Worm (Caenorhabditis elegans): ENCODE results near the gene F01D5.2.

Gene F01D5.2

DNA sequence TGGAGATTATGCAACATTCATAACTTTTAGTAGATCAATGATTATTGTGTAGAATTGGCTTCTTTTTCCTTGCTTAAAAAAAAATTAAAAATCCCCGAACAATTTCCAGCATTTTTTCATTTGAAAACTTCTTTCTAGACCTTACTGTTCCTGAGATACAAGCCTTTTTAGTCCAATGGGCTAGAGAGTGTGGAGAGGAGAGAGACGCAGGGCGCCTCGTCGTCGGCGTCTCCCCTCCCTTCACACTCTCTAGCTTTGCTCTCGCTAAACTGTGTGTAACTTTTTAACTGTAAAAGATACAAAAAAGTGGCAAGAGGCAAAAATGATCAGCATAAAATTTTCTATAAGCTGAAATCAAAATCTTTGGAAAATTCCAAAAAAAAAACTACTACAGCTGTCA is 6.3 kb upstream of the F01D5.2 start:
- TF ChIP-seq pha-4 (tag; optimal IDR thresholded peaks at IDR 0.05) (no peak), nhr-67 (tag; optimal IDR thresholded peaks at IDR 0.05) (no peak), eor-1 (tag; optimal IDR thresholded peaks at IDR 0.05) (no peak), ztf-4 (tag; optimal IDR thresholded peaks at IDR 0.05) (no peak), nhr-28 (tag; optimal IDR thresholded peaks at IDR 0.05) (no peak), elt-3 (tag; optimal IDR thresholded peaks at IDR 0.05) (no peak), fos-1 (tag; optimal IDR thresholded peaks at IDR 0.05) (no peak), aly-2 (tag; optimal IDR thresholded peaks at IDR 0.05) (no peak), ama-1 (optimal IDR thresholded peaks at IDR 0.05) (no peak), lsy-12 (tag; optimal IDR thresholded peaks at IDR 0.05) (no peak), nfya-1 (tag; optimal IDR thresholded peaks at IDR 0.05; ENCODE audit: insufficient read depth) (no peak), nhr-77 (tag; optimal IDR thresholded peaks at IDR 0.05) (no peak)

DNA sequence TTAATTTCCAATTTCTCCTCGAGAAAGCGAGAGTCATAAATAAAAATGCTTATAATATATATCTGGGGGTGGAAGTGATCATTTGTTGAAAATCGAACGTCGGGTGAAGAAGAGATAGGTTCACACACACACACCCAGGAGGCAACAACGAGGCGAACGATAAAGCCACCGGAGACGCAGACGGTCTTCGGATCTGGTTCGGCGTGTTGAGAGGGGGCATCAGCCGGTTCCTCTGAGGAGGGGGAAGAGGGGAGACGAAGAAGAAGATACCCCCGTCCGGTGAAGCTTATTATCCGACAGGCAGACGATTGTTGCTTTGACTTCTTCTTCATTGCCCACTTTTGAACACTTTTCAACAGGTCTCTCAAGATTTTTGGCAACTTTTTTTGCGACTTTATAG is 5.9 kb upstream of the F01D5.2 start:
- TF ChIP-seq nhr-43 (tag; optimal IDR thresholded peaks at IDR 0.05; ENCODE audit: poor library complexity, severe bottlenecking) (peak; percentile 56), unc-39 (tag; optimal IDR thresholded peaks at IDR 0.05) (no peak), nhr-67 (tag; optimal IDR thresholded peaks at IDR 0.05) (no peak), fkh-2 (tag; optimal IDR thresholded peaks at IDR 0.05) (no peak)

DNA sequence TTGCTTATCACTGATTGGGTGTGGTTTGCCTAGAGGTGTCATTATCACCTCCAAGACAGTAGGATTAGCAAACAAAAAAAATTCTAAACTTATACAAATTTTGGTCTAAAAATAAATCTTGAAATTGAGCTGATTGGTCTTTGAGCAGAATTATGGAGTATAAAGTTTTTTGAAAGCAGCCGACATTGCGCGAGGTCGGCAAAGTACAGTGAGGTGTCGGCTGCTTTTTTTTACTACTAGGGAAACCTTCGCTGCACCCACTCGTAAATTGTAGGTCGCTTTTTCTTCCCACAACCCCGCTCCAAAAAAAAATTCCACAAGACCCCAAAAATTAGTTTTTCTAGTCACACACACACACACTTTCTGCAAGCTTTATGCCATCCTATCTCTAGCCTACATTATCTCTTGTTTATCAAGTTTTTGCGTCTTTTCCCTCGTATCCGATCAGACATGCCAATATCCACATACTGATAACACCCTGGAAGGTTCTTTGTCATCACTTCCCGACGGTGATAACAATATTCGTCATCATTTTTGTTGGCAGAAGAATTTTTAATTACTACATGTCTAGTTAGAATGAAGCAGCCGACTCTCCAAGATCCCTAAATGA is 5.1 kb upstream of the F01D5.2 start:
- TF ChIP-seq elt-2 (tag; optimal IDR thresholded peaks at IDR 0.05) (peak; percentile 26), sea-2 (GFP tag; optimal IDR thresholded peaks at IDR 0.05) (no peak), egl-5 (tag; optimal IDR thresholded peaks at IDR 0.05) (no peak), fkh-10 (GFP tag; optimal IDR thresholded peaks at IDR 0.05) (no peak), nhr-12 (tag; optimal IDR thresholded peaks at IDR 0.05) (no peak), elt-1 (tag; optimal IDR thresholded peaks at IDR 0.05) (no peak), elt-3 (tag; optimal IDR thresholded peaks at IDR 0.05) (no peak), fkh-2 (tag; optimal IDR thresholded peaks at IDR 0.05) (no peak), snpc-4 (tag; optimal IDR thresholded peaks at IDR 0.05) (peak; percentile 35), lin-15B (tag; optimal IDR thresholded peaks at IDR 0.05) (no peak), ZK546.5 (tag; optimal IDR thresholded peaks at IDR 0.05) (no peak)

DNA sequence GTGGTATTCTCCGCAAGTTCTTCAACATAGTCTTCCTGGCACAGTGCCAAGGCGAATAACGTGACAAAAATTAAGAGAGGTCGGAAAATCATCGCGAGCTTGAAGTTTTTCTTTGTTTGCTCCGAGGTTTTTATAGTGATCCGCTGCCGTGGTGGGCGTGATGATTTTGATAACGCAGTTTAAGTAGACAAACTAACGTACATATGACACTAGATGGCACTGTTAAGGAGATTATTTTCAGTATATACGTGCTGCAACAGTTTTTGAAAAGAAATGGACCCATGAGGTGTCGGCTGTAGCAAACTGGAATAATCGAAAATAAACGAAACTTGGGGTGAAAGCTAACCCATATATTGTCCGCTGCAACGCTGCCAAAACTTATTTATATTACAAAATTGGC is 3.3 kb upstream of the F01D5.2 start, which contains the start of gene F01D5.5:
Gene F01D5.5 (minus strand): TSS at position 101 of the 400 bp plus-strand sequence.
- TF ChIP-seq nhr-25 (tag; optimal IDR thresholded peaks at IDR 0.05) (no peak), elt-2 (tag; optimal IDR thresholded peaks at IDR 0.05) (peak; percentile 34)

DNA sequence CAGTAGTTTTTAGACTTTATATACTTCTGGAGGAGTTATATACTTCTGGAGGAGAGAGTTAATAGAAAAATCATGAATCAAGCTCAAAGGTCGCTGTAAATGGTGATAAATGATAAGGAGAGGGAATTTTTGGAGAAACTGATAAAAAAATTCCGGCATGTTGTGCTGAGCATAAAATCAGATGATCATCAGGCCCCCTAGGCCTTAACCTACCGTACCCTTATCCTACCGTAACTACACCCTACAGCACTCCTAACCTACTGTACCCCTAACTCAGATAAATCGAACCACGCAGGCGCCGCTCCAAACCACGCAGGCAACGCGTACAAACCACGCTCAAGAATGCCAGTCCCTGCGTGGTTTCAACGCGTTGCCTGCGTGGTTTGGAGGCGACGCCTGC is 1.2 kb upstream of the F01D5.2 start, which contains the start of gene F01D5.3:
Gene F01D5.3 (minus strand): TSS at position 101 of the 400 bp plus-strand sequence.
- TF ChIP-seq elt-2 (tag; optimal IDR thresholded peaks at IDR 0.05) = peak; percentile 42

DNA sequence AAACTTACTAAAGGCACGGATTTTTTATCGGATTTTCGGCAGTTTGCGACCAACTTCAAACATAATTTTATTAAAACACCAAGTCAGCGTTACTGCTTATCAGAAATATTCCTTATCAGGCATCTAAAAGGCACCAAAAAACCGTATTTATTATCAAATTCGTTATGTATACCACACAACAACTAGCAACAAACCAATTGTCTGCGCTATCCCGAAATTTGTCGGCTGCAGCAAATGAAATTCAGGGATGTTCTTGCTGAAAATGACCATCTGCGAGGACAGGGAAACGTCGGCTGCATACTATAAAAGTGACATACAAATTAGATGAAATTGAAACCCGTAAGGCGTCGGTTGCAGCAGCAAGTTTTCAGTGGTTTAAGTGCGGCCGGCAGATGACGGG is 875 bp downstream of the F01D5.2 start:
- TF ChIP-seq ceh-82 (tag; optimal IDR thresholded peaks at IDR 0.05) = no peak
- no peak for TF ChIP-seq nhr-67 (tag; optimal IDR thresholded peaks at IDR 0.05)
- TF ChIP-seq pqm-1 (tag; optimal IDR thresholded peaks at IDR 0.05) = peak; percentile 35
- TF ChIP-seq hmg-11 (tag; optimal IDR thresholded peaks at IDR 0.05) = no peak

DNA sequence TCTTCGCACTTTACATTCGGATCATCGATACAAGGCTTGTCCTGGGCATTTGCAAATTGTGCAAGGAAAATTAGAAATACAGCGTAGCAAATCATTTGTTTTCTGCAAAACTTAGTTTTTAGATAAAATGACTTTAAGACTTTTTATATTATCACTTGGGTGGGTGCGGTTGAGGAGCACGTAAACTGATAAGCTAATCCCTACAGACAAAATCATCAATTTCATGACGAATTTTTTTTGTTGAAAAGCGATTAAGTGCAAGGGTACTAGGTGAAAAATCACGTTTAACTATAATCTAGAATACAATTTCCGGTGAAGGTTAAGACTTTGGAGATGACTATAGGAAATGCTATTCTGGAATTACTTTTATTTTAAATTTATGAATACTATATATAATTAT is 1.4 kb downstream of the F01D5.2 start, which contains the start of gene F01D5.1:
Gene F01D5.1 (minus strand): TSS at position 105 of the 400 bp plus-strand sequence.
- TF ChIP-seq snpc-4 (tag; optimal IDR thresholded peaks at IDR 0.05) (no peak), ama-1 (optimal IDR thresholded peaks at IDR 0.05) (no peak), pqm-1 (tag; optimal IDR thresholded peaks at IDR 0.05) (peak; percentile 64), elt-2 (tag; optimal IDR thresholded peaks at IDR 0.05) (peak; percentile 75), fkh-2 (tag; optimal IDR thresholded peaks at IDR 0.05) (no peak), nhr-237 (tag; optimal IDR thresholded peaks at IDR 0.05) (no peak)
